Fruit fly (Drosophila melanogaster) whole organism, prepupa: ENCODE results near the gene CG11893.

Experiments
- Blimp-1 ChIP-seq: fragments of 200-800 bp; sonication (Bioruptor generic); optimal IDR thresholded peaks from 3 replicates; lab custom pipeline; 2017; ENCODE audit warnings: missing biosample characterization, missing genetic modification characterization, mild to moderate bottlenecking, moderate library complexity, missing genetic modification reagents
- CG10631 ChIP-seq: fragments of 200-800 bp; sonication (Bioruptor generic); optimal IDR thresholded peaks from 2 replicates; lab custom pipeline; 2016; ENCODE audit warnings: missing biosample characterization, missing genetic modification characterization
- CG10669 ChIP-seq: fragments of 200-800 bp; sonication (Bioruptor generic); optimal IDR thresholded peaks from 3 replicates; lab custom pipeline; 2018; ENCODE audit warnings: missing biosample characterization, mild to moderate bottlenecking, missing genetic modification characterization, moderate library complexity
- CG11294 ChIP-seq: fragments of 200-800 bp; sonication (Bioruptor generic); IDR thresholded peaks from 2 replicates; pipeline ENCODE4 v1.3.6; 2022; ENCODE audit warnings: missing biosample characterization, missing genetic modification characterization
- CG11762 ChIP-seq: fragments of 200-800 bp; sonication (Bioruptor generic); optimal IDR thresholded peaks from 3 replicates; lab custom pipeline; 2016; ENCODE audit warnings: missing biosample characterization, missing genetic modification characterization; ENCODE audit not compliant: insufficient read depth
- CG11902 ChIP-seq: fragments of 200-800 bp; sonication (Bioruptor generic); optimal IDR thresholded peaks from 3 replicates; lab custom pipeline; 2016; ENCODE audit warnings: missing biosample characterization, missing genetic modification characterization
- CG15336 ChIP-seq: fragments of 200-800 bp; sonication (Bioruptor generic); IDR thresholded peaks from 2 replicates; pipeline ENCODE4 v1.3.6; 2022; ENCODE audit warnings: missing biosample characterization, missing genetic modification characterization
- CG1621 ChIP-seq: fragments of 200-800 bp; sonication (Bioruptor generic); optimal IDR thresholded peaks from 3 replicates; lab custom pipeline; 2018; ENCODE audit warnings: missing biosample characterization, mild to moderate bottlenecking, missing genetic modification characterization
- CG16779 ChIP-seq: fragments of 200-800 bp; sonication (Bioruptor generic); optimal IDR thresholded peaks from 3 replicates; lab custom pipeline; 2017; ENCODE audit warnings: missing biosample characterization, mild to moderate bottlenecking, missing genetic modification characterization
- CG3032 ChIP-seq: fragments of 200-800 bp; optimal IDR thresholded peaks from 2 replicates; lab custom pipeline; 2019; ENCODE audit warnings: missing biosample characterization, mild to moderate bottlenecking, missing genetic modification characterization, moderate library complexity
- CG31627 ChIP-seq: fragments of 200-800 bp; sonication (Bioruptor generic); optimal IDR thresholded peaks from 3 replicates; lab custom pipeline; 2016; ENCODE audit warnings: missing biosample characterization, missing genetic modification characterization
- CG32006 ChIP-seq: fragments of 200-800 bp; sonication (Bioruptor generic); optimal IDR thresholded peaks from 3 replicates; lab custom pipeline; 2017; ENCODE audit warnings: missing biosample characterization, mild to moderate bottlenecking, missing genetic modification characterization
- CG34406 ChIP-seq: fragments of 200-800 bp; sonication (Bioruptor generic); optimal IDR thresholded peaks from 3 replicates; lab custom pipeline; 2016; ENCODE audit warnings: missing biosample characterization, missing genetic modification characterization
- CG3919 ChIP-seq: fragments of 200-800 bp; sonication (Bioruptor generic); optimal IDR thresholded peaks from 3 replicates; lab custom pipeline; 2016; ENCODE audit warnings: missing biosample characterization, missing genetic modification characterization
- CG4318 ChIP-seq: fragments of 200-800 bp; sonication (Bioruptor generic); optimal IDR thresholded peaks from 3 replicates; lab custom pipeline; 2017; ENCODE audit warnings: missing biosample characterization, mild to moderate bottlenecking, missing genetic modification characterization
- CG6163 ChIP-seq: fragments of 200-800 bp; sonication (Bioruptor generic); IDR thresholded peaks from 3 replicates; pipeline ENCODE4 v1.3.6; 2022; ENCODE audit warnings: missing biosample characterization, missing genetic modification characterization
- CG6276 ChIP-seq: fragments of 200-800 bp; sonication (Bioruptor generic); optimal IDR thresholded peaks from 2 replicates; lab custom pipeline; 2017; ENCODE audit warnings: missing biosample characterization, mild to moderate bottlenecking, missing genetic modification characterization
- CG6792 ChIP-seq: fragments of 200-800 bp; sonication (Bioruptor generic); optimal IDR thresholded peaks from 3 replicates; lab custom pipeline; 2016; ENCODE audit warnings: missing biosample characterization, missing genetic modification characterization
- CG6808 ChIP-seq: fragments of 200-800 bp; sonication (Bioruptor generic); optimal IDR thresholded peaks from 3 replicates; lab custom pipeline; 2017; ENCODE audit warnings: missing biosample characterization, missing genetic modification characterization, mild to moderate bottlenecking, moderate library complexity, missing genetic modification reagents
- CG6854 ChIP-seq: fragments of 200-800 bp; sonication (Bioruptor generic); optimal IDR thresholded peaks from 2 replicates; lab custom pipeline; 2017; ENCODE audit warnings: missing biosample characterization, mild to moderate bottlenecking, missing genetic modification characterization
- CG7368 ChIP-seq: fragments of 200-800 bp; sonication (Bioruptor generic); optimal IDR thresholded peaks from 3 replicates; lab custom pipeline; 2016; ENCODE audit warnings: missing biosample characterization, missing genetic modification characterization
- CG8119 ChIP-seq: fragments of 200-800 bp; sonication (Bioruptor generic); IDR thresholded peaks from 3 replicates; pipeline ENCODE4 v1.3.6; 2022; ENCODE audit warnings: missing biosample characterization, missing genetic modification characterization
- CG8319 ChIP-seq: fragments of 200-800 bp; sonication (Bioruptor generic); optimal IDR thresholded peaks from 3 replicates; lab custom pipeline; 2016; ENCODE audit warnings: missing biosample characterization, missing genetic modification characterization
- CG9139 ChIP-seq: fragments of 200-800 bp; sonication (Bioruptor generic); optimal IDR thresholded peaks from 3 replicates; lab custom pipeline; 2017; ENCODE audit warnings: missing biosample characterization, mild to moderate bottlenecking, missing genetic modification characterization
- Eip75B ChIP-seq: fragments of 200-800 bp; sonication (Bioruptor generic); optimal IDR thresholded peaks from 3 replicates; lab custom pipeline; 2016; ENCODE audit warnings: missing biosample characterization, missing genetic modification characterization
- Ets21C ChIP-seq: fragments of 200-800 bp; sonication (Bioruptor generic); optimal IDR thresholded peaks from 3 replicates; lab custom pipeline; 2016; ENCODE audit warnings: missing biosample characterization, missing genetic modification characterization
- Ets96B ChIP-seq: fragments of 200-800 bp; optimal IDR thresholded peaks from 2 replicates; lab custom pipeline; 2019; ENCODE audit warnings: missing biosample characterization, mild to moderate bottlenecking, missing genetic modification characterization, moderate library complexity
- Gug ChIP-seq: fragments of 200-800 bp; sonication (Bioruptor generic); IDR thresholded peaks from 2 replicates; pipeline ENCODE4 v1.3.6; 2022; ENCODE audit warnings: missing biosample characterization, missing genetic modification characterization
- Hr39 ChIP-seq: fragments of 200-800 bp; sonication (Bioruptor generic); optimal IDR thresholded peaks from 2 replicates; lab custom pipeline; 2016; ENCODE audit warnings: missing biosample characterization, missing genetic modification characterization
- Hr4 ChIP-seq: fragments of 200-800 bp; sonication (Bioruptor generic); optimal IDR thresholded peaks from 3 replicates; lab custom pipeline; 2016; ENCODE audit warnings: missing biosample characterization, missing genetic modification characterization
- Lpt ChIP-seq: fragments of 200-800 bp; sonication (Bioruptor generic); optimal IDR thresholded peaks from 3 replicates; lab custom pipeline; 2016; ENCODE audit warnings: missing biosample characterization, missing genetic modification characterization
- OdsH ChIP-seq: fragments of 200-800 bp; sonication (Bioruptor generic); optimal IDR thresholded peaks from 3 replicates; lab custom pipeline; 2016; ENCODE audit warnings: missing biosample characterization, missing genetic modification characterization
- Smox ChIP-seq: fragments of 200-800 bp; sonication (Bioruptor generic); optimal IDR thresholded peaks from 3 replicates; lab custom pipeline; 2016; ENCODE audit warnings: missing biosample characterization, missing genetic modification characterization
- Sox14 ChIP-seq: fragments of 200-800 bp; sonication (Bioruptor generic); optimal IDR thresholded peaks from 3 replicates; lab custom pipeline; 2016; ENCODE audit warnings: missing biosample characterization, missing genetic modification characterization
- achi ChIP-seq: fragments of 200-800 bp; sonication (Bioruptor generic); optimal IDR thresholded peaks from 3 replicates; lab custom pipeline; 2016; ENCODE audit warnings: missing biosample characterization, missing genetic modification characterization
- acj6 ChIP-seq: fragments of 200-800 bp; sonication (Bioruptor generic); optimal IDR thresholded peaks from 3 replicates; lab custom pipeline; 2016; ENCODE audit warnings: missing biosample characterization, missing genetic modification characterization
- cyc ChIP-seq: fragments of 200-800 bp; sonication (Bioruptor generic); optimal IDR thresholded peaks from 3 replicates; lab custom pipeline; 2016; ENCODE audit warnings: missing biosample characterization, missing genetic modification characterization
- dsx ChIP-seq: fragments of 200-800 bp; optimal IDR thresholded peaks from 3 replicates; lab custom pipeline; 2019; ENCODE audit warnings: missing biosample characterization, mild to moderate bottlenecking, missing genetic modification characterization, moderate library complexity; ENCODE audit not compliant: poor library complexity, severe bottlenecking
- eg ChIP-seq: fragments of 200-800 bp; sonication (Bioruptor generic); IDR thresholded peaks from 3 replicates; pipeline ENCODE4 v1.3.6; 2022; ENCODE audit warnings: missing biosample characterization, missing genetic modification characterization
- esn ChIP-seq: fragments of 200-800 bp; sonication (Bioruptor generic); optimal IDR thresholded peaks from 2 replicates; lab custom pipeline; 2016; ENCODE audit warnings: missing biosample characterization, mild to moderate bottlenecking, missing genetic modification characterization, moderate library complexity
- fd59A ChIP-seq: fragments of 200-800 bp; sonication (Bioruptor generic); optimal IDR thresholded peaks from 2 replicates; lab custom pipeline; 2017; ENCODE audit warnings: missing biosample characterization, mild to moderate bottlenecking, missing genetic modification characterization, missing genetic modification reagents
- fd85E ChIP-seq: fragments of 200-800 bp; sonication (Bioruptor generic); optimal IDR thresholded peaks from 3 replicates; lab custom pipeline; 2016; ENCODE audit warnings: missing biosample characterization, missing genetic modification characterization
- fkh ChIP-seq: fragments of 200-800 bp; sonication (Bioruptor generic); optimal IDR thresholded peaks from 3 replicates; lab custom pipeline; 2017; ENCODE audit warnings: missing biosample characterization, mild to moderate bottlenecking, missing genetic modification characterization, moderate library complexity
- lz ChIP-seq: fragments of 200-800 bp; sonication (Bioruptor generic); optimal IDR thresholded peaks from 3 replicates; lab custom pipeline; 2016; ENCODE audit warnings: missing biosample characterization, missing genetic modification characterization
- net ChIP-seq: fragments of 200-800 bp; sonication (Bioruptor generic); optimal IDR thresholded peaks from 3 replicates; lab custom pipeline; 2016; ENCODE audit warnings: missing biosample characterization, missing genetic modification characterization
- pdm3 ChIP-seq: fragments of 200-800 bp; sonication (Bioruptor generic); optimal IDR thresholded peaks from 3 replicates; lab custom pipeline; 2016; ENCODE audit warnings: missing biosample characterization, missing genetic modification characterization
- salr ChIP-seq, 2 experiments: fragments of 200-800 bp; sonication (Bioruptor generic); optimal IDR thresholded peaks; 3 replicates each; lab custom pipeline; 2016 to 2018; ENCODE audit warnings: missing biosample characterization in 2 of 2, missing genetic modification characterization in 2 of 2, mild to moderate bottlenecking in 1 of 2
- spab ChIP-seq: fragments of 200-800 bp; sonication (Bioruptor generic); optimal IDR thresholded peaks from 2 replicates; lab custom pipeline; 2017; ENCODE audit warnings: missing biosample characterization, mild to moderate bottlenecking, missing genetic modification characterization, missing genetic modification reagents
- ss ChIP-seq, 2 experiments: fragments of 200-800 bp; sonication (Bioruptor generic); optimal IDR thresholded peaks; 2 replicates in 1 of 2; 3 replicates in 1 of 2; lab custom pipeline; 2017 to 2018; ENCODE audit warnings: mild to moderate bottlenecking in 2 of 2, missing biosample characterization in 2 of 2, missing genetic modification characterization in 2 of 2, moderate library complexity in 1 of 2
- svp ChIP-seq: fragments of 200-800 bp; sonication (Bioruptor generic); peaks from one replicate; lab custom pipeline; 2016; ENCODE audit warnings: missing biosample characterization, missing genetic modification characterization
- vri ChIP-seq: fragments of 200-800 bp; sonication (Bioruptor generic); optimal IDR thresholded peaks from 3 replicates; lab custom pipeline; 2016; ENCODE audit warnings: missing biosample characterization, mild to moderate bottlenecking, missing genetic modification characterization

CG11893 gene

dm6 chr3R:25258628-25259240, 31.0 kb upstream of the CG11893 start, which contains the start of gene CG11857:
CG11857 (plus strand) TSS chr3R:25258898.
- TF ChIP-seq Blimp-1 (GFP tag; lab: Kevin White, UChicago) (peak; percentile 86), Ets96B (tag; lab: Kevin White, UChicago) (peak; percentile 94), CG31627 (GFP tag; lab: Kevin White, UChicago) (peak; percentile 98), acj6 (GFP tag; lab: Kevin White, UChicago) (peak; percentile 97), svp (GFP tag; lab: Kevin White, UChicago) (peak; percentile 99), CG6276 (GFP tag; lab: Kevin White, UChicago) (no peak), CG9139 (GFP tag; lab: Kevin White, UChicago) (no peak), Sox14 (GFP tag; lab: Kevin White, UChicago) (peak; percentile 97), fd59A (GFP tag; lab: Kevin White, UChicago) (peak; percentile 91), achi (GFP tag; lab: Kevin White, UChicago) (peak; percentile 97), dsx (GFP tag; lab: Kevin White, UChicago) (peak; percentile 91), CG34406 (GFP tag; lab: Kevin White, UChicago) (peak; percentile 92), CG11762 (GFP tag; lab: Kevin White, UChicago) (peak; percentile 90), CG10631 (GFP tag; lab: Kevin White, UChicago) (peak; percentile 98), cyc (GFP tag; lab: Kevin White, UChicago) (peak; percentile 97), CG16779 (tag; lab: Kevin White, UChicago) (no peak), CG6854 (GFP tag; lab: Kevin White, UChicago) (peak; percentile 76), CG15336 (GFP tag; lab: Robert Waterston, UW) (peak; percentile 93), CG6163 (GFP tag; lab: Robert Waterston, UW) (peak; percentile 98), CG8119 (peak; percentile 90), net (GFP tag; lab: Kevin White, UChicago) (peak; percentile 94), Hr4 (peak; percentile 97), Gug (GFP tag; lab: Robert Waterston, UW) (peak; percentile 98), CG11902 (GFP tag; lab: Kevin White, UChicago) (peak; percentile 96), CG1621 (peak; percentile 93), eg (GFP tag; lab: Robert Waterston, UW) (peak; percentile 98), ss (GFP tag; optimal IDR thresholded peaks at IDR 0.05; lab: Kevin White, UChicago) (peak in 1 of 2 experiments; percentile 91), CG4318 (GFP tag; lab: Kevin White, UChicago) (no peak), CG6792 (GFP tag; lab: Kevin White, UChicago) (peak; percentile 94), Lpt (GFP tag; lab: Kevin White, UChicago) (peak; percentile 89), salr (GFP tag; optimal IDR thresholded peaks at IDR 0.05; lab: Kevin White, UChicago) (peak in 1 of 2 experiments; percentile 93), Hr39 (GFP tag; lab: Kevin White, UChicago) (peak; percentile 98), CG8319 (GFP tag; lab: Kevin White, UChicago) (peak; percentile 93), CG3919 (GFP tag; lab: Kevin White, UChicago) (peak; percentile 96), CG10669 (peak; percentile 94), CG11294 (peak; percentile 97), fd85E (no peak), CG7368 (GFP tag; lab: Kevin White, UChicago) (peak; percentile 93), esn (GFP tag; lab: Kevin White, UChicago) (peak; percentile 98), CG6808 (GFP tag; lab: Kevin White, UChicago) (no peak), lz (peak; percentile 98), Ets21C (GFP tag; lab: Kevin White, UChicago) (peak; percentile 97), Eip75B (GFP tag; lab: Kevin White, UChicago) (peak; percentile 95), CG3032 (tag; lab: Kevin White, UChicago) (peak; percentile 98), spab (GFP tag; lab: Kevin White, UChicago) (no peak), vri (GFP tag; lab: Kevin White, UChicago) (peak; percentile 94), CG32006 (GFP tag; lab: Kevin White, UChicago) (peak; percentile 96), pdm3 (GFP tag; lab: Kevin White, UChicago) (peak; percentile 97), OdsH (GFP tag; lab: Kevin White, UChicago) (peak; percentile 97), Smox (peak; percentile 97), fkh (GFP tag; lab: Kevin White, UChicago) (peak; percentile 86)
